Worm (Caenorhabditis elegans) whole organism, mixed stage, embryonic: Measurements from ENCODE around the gene F22B5.10.
A peak's percentile ranks its signal among the peaks of the same experiment; 100 is the strongest.

Experiments
- blmp-1 ChIP-seq: fragments of 150-350 bp; optimal IDR thresholded peaks from 2 replicates; lab custom pipeline; 2014; ENCODE audit warnings: missing biosample characterization, missing genetic modification characterization
- ceh-43 ChIP-seq: fragments of 200-800 bp; sonication (Bioruptor generic); optimal IDR thresholded peaks from 2 replicates; lab custom pipeline; 2018; ENCODE audit warnings: mild to moderate bottlenecking, missing genetic modification characterization, moderate library complexity, missing compliant biosample characterization
- elt-3 ChIP-seq: fragments of 150-350 bp; optimal IDR thresholded peaks from 2 replicates; lab custom pipeline; 2014; ENCODE audit warnings: missing biosample characterization, missing genetic modification characterization
- nhr-237 ChIP-seq: fragments of 150-350 bp; optimal IDR thresholded peaks from 2 replicates; lab custom pipeline; 2014; ENCODE audit warnings: missing biosample characterization, missing genetic modification characterization
- nhr-76 ChIP-seq: sonication (generic microtip); optimal IDR thresholded peaks from 2 replicates; lab custom pipeline; 2017; ENCODE audit warnings: missing biosample characterization, missing genetic modification characterization
- pha-4 ChIP-seq: fragments of 150-350 bp; optimal IDR thresholded peaks from 2 replicates; lab custom pipeline; 2018; ENCODE audit warnings: missing biosample characterization, missing genetic modification reagents, missing genetic modification characterization
- snpc-4 ChIP-seq: fragments of 150-350 bp; optimal IDR thresholded peaks from 2 replicates; lab custom pipeline; 2014; ENCODE audit warnings: missing biosample characterization, missing genetic modification characterization
- tbx-8 ChIP-seq: fragments of 200-800 bp; sonication (Bioruptor generic); optimal IDR thresholded peaks from 2 replicates; lab custom pipeline; 2018; ENCODE audit warnings: mild to moderate bottlenecking, missing genetic modification characterization, moderate library complexity, missing compliant biosample characterization
- unc-120 ChIP-seq: sonication (generic microtip); optimal IDR thresholded peaks from 2 replicates; lab custom pipeline; 2017; ENCODE audit warnings: missing genetic modification characterization, missing compliant biosample characterization; ENCODE audit not compliant: poor library complexity, severe bottlenecking
- unc-39 ChIP-seq: fragments of 150-350 bp; optimal IDR thresholded peaks from 2 replicates; lab custom pipeline; 2014; ENCODE audit warnings: missing biosample characterization, missing genetic modification characterization
- unc-62 ChIP-seq: fragments of 150-350 bp; optimal IDR thresholded peaks from 2 replicates; lab custom pipeline; 2014; ENCODE audit warnings: missing biosample characterization, missing genetic modification reagents, missing genetic modification characterization
- ztf-11 ChIP-seq: fragments of 150-350 bp; optimal IDR thresholded peaks from 2 replicates; lab custom pipeline; 2014; ENCODE audit warnings: missing biosample characterization, missing genetic modification characterization

ce11 chrII:8516783-8517182 is 49.8 kb downstream of the F22B5.10 start, which contains the start of gene rnh-2:
- TF ChIP-seq snpc-4 (tag; lab: Kevin White, UChicago) (no peak), nhr-76 (tag; lab: Kevin White, UChicago) (no peak), pha-4 (tag; lab: Kevin White, UChicago) (peak; percentile 78), unc-39 (tag; lab: Kevin White, UChicago) (no peak), unc-62 (GFP tag; lab: Kevin White, UChicago) (no peak), unc-120 (tag; lab: Kevin White, UChicago) (no peak), ceh-43 (GFP tag; lab: Kevin White, UChicago) (no peak), nhr-237 (tag; lab: Kevin White, UChicago) (peak; percentile 32), blmp-1 (no peak), ztf-11 (tag; lab: Kevin White, UChicago) (no peak), tbx-8 (GFP tag; lab: Kevin White, UChicago) (no peak), elt-3 (tag; lab: Kevin White, UChicago) (no peak)
